Fruit fly (Drosophila melanogaster) whole organism, prepupa: Measurements from ENCODE around the gene elav.
"Not testable (repeated sequence)": the region's sequence is repeated elsewhere in the genome, so short reads cannot be mapped to it uniquely, and the experiment has no call there.

Experiments
- CG16779 ChIP-seq: fragments of 200-800 bp; sonication (Bioruptor generic); optimal IDR thresholded peaks from 3 replicates; lab custom pipeline; 2017; ENCODE audit warnings: missing biosample characterization, mild to moderate bottlenecking, missing genetic modification characterization
- CG32006 ChIP-seq: fragments of 200-800 bp; sonication (Bioruptor generic); optimal IDR thresholded peaks from 3 replicates; lab custom pipeline; 2017; ENCODE audit warnings: missing biosample characterization, mild to moderate bottlenecking, missing genetic modification characterization
- CG34406 ChIP-seq: fragments of 200-800 bp; sonication (Bioruptor generic); optimal IDR thresholded peaks from 3 replicates; lab custom pipeline; 2016; ENCODE audit warnings: missing biosample characterization, missing genetic modification characterization
- CG3919 ChIP-seq: fragments of 200-800 bp; sonication (Bioruptor generic); optimal IDR thresholded peaks from 3 replicates; lab custom pipeline; 2016; ENCODE audit warnings: missing biosample characterization, missing genetic modification characterization
- CG4318 ChIP-seq: fragments of 200-800 bp; sonication (Bioruptor generic); optimal IDR thresholded peaks from 3 replicates; lab custom pipeline; 2017; ENCODE audit warnings: missing biosample characterization, mild to moderate bottlenecking, missing genetic modification characterization
- CG8319 ChIP-seq: fragments of 200-800 bp; sonication (Bioruptor generic); optimal IDR thresholded peaks from 3 replicates; lab custom pipeline; 2016; ENCODE audit warnings: missing biosample characterization, missing genetic modification characterization
- CG8632 ChIP-seq: fragments of 200-800 bp; sonication (Bioruptor generic); optimal IDR thresholded peaks from 3 replicates; lab custom pipeline; 2016; ENCODE audit warnings: missing biosample characterization, missing genetic modification characterization
- Ets21C ChIP-seq: fragments of 200-800 bp; sonication (Bioruptor generic); optimal IDR thresholded peaks from 3 replicates; lab custom pipeline; 2016; ENCODE audit warnings: missing biosample characterization, missing genetic modification characterization
- Sox102F ChIP-seq: fragments of 200-800 bp; sonication (Bioruptor generic); optimal IDR thresholded peaks from 2 replicates; lab custom pipeline; 2016; ENCODE audit warnings: missing biosample characterization, mild to moderate bottlenecking, missing genetic modification characterization
- dac ChIP-seq: fragments of 200-800 bp; sonication (Bioruptor generic); optimal IDR thresholded peaks from 2 replicates; lab custom pipeline; 2017; ENCODE audit warnings: missing biosample characterization, mild to moderate bottlenecking, missing genetic modification characterization
- dsx ChIP-seq: fragments of 200-800 bp; optimal IDR thresholded peaks from 3 replicates; lab custom pipeline; 2019; ENCODE audit warnings: missing biosample characterization, mild to moderate bottlenecking, missing genetic modification characterization, moderate library complexity; ENCODE audit not compliant: poor library complexity, severe bottlenecking
- esn ChIP-seq: fragments of 200-800 bp; sonication (Bioruptor generic); optimal IDR thresholded peaks from 2 replicates; lab custom pipeline; 2016; ENCODE audit warnings: missing biosample characterization, mild to moderate bottlenecking, missing genetic modification characterization, moderate library complexity
- net ChIP-seq: fragments of 200-800 bp; sonication (Bioruptor generic); optimal IDR thresholded peaks from 3 replicates; lab custom pipeline; 2016; ENCODE audit warnings: missing biosample characterization, missing genetic modification characterization
- pdm3 ChIP-seq: fragments of 200-800 bp; sonication (Bioruptor generic); optimal IDR thresholded peaks from 3 replicates; lab custom pipeline; 2016; ENCODE audit warnings: missing biosample characterization, missing genetic modification characterization

DNA sequence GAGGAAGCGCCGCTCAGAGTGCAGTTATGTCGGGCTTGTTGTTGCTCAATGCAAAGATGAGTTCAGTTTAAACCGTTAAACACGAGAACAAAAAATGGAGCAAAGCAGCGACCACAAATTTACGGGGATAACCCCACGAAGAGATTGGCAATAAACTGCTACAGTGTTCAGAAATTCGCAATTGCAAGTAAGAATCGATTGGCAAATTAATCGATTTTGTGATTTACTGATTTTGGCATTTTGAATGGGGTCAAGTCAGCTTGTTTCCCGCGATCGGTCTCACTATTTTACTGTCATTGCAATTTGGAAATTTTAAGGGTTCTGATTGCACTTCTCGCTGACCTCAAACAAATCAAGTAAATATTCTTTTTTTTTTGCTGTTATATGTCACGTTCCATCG, 41.4 kb downstream of the elav start, which contains the start of gene CG3176:
- not testable (repeated sequence) for TF ChIP-seq Ets21C (GFP tag; lab: Kevin White, UChicago); CG3919 (GFP tag; lab: Kevin White, UChicago); dac (GFP tag; lab: Kevin White, UChicago); esn; CG8319 (GFP tag; lab: Kevin White, UChicago); net (GFP tag; lab: Kevin White, UChicago); CG32006 (GFP tag; lab: Kevin White, UChicago); Sox102F (GFP tag; lab: Kevin White, UChicago); dsx; CG4318 (GFP tag; lab: Kevin White, UChicago); pdm3 (GFP tag; lab: Kevin White, UChicago); CG34406 (GFP tag; lab: Kevin White, UChicago); CG16779 (tag; lab: Kevin White, UChicago); CG8632 (GFP tag; lab: Kevin White, UChicago)
